Worm (Caenorhabditis elegans): ENCODE data around the gene Y51B9A.8.

The Y51B9A.8 gene

DNA sequence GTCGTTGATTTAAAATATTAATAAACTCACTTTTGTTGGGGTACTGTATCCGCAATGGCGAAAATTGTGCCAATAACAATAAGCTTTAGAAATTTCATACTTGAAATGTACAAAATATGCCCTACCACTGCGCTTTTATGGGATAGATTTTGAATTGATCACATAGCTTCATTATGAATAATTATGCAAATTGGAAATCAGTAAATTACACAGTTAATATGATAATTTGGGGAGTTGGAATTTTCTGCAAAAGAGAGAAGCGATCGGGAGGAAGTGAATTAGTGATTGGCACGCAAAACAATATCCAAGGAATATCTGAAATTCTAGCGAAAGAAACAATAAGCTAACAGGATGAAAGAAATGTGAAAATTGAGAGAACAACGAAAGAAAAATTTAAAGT is 27.4 kb downstream of the Y51B9A.8 start, which contains the start of gene M176.10:
Gene M176.10 (minus strand): TSS at position 101 of the 400 bp plus-strand sequence.
- TF ChIP-seq dao-5 (tag; optimal IDR thresholded peaks at IDR 0.05): no peak
- TF ChIP-seq him-1 (tag; optimal IDR thresholded peaks at IDR 0.05): no peak
- no peak for TF ChIP-seq W03F9.2 (tag; optimal IDR thresholded peaks at IDR 0.05)

DNA sequence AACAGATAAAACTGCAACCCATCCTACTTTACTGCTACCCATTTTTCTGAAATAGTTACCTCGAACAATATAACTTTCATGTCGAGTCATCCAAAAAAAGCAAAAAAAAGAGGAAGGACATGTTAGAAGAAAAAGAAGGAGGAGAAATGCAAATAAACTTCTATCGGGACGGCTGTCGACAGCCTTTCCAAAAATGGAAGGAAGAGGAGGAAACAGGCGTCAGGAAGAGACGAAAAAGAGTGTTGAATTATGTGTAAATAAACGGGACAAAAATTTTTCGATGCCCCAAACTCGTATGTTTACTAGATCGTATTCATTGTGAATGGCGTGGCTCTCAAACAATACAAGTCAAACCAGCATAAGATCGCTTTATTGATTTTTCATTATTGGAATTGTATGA is 29.0 kb downstream of the Y51B9A.8 start, which contains the start of gene M176.5:
Gene M176.5 (minus strand): TSS at position 101 of the 400 bp plus-strand sequence.
- TF ChIP-seq W03F9.2 (tag; optimal IDR thresholded peaks at IDR 0.05): no peak

DNA sequence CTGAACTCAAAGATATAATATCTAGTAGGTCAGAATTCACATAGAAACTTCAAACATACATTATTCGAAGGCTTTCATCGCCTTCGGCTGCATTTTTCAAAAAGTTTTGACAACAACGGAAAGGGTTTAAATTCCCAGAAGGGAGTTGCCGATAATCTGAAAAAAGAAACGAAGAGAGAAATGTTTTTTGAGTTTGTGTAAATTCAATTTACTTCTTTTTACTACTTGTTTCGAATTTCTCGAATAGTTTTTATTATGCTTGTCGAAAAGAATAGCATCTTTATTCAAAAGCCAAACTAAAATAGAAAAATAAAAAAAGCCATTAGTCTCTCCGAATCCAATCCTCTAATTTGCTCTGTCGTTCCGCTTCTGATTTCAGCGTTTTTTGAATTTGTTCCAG is 32.5 kb downstream of the Y51B9A.8 start:
- TF ChIP-seq dao-5 (tag; optimal IDR thresholded peaks at IDR 0.05): no peak
- TF ChIP-seq W03F9.2 (tag; optimal IDR thresholded peaks at IDR 0.05): no peak
- TF ChIP-seq him-1 (tag; optimal IDR thresholded peaks at IDR 0.05): no peak

DNA sequence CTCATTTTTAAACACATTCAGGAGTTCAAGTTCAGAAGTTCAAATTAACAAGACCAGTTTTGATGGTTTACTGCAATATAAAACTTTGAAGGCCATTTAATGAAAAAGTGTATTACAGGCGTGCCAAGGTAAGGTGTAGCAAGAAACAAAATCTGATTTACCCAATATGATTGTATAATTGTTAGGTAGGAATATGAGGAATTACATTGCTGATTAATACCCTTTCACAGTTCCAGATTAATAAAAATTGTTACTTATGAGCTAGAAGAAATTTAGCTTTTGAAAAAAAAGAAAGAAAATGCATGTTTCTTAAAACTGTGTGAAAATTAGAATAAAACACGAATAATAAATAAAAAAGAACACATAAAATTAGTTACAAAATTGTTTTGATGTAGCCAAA is 35.0 kb downstream of the Y51B9A.8 start, which contains the start of gene kin-15:
Gene kin-15 (minus strand): TSS at position 101 of the 400 bp plus-strand sequence.
- no peak for TF ChIP-seq him-1 (tag; optimal IDR thresholded peaks at IDR 0.05)
- TF ChIP-seq W03F9.2 (tag; optimal IDR thresholded peaks at IDR 0.05): no peak
- TF ChIP-seq dao-5 (tag; optimal IDR thresholded peaks at IDR 0.05): no peak

DNA sequence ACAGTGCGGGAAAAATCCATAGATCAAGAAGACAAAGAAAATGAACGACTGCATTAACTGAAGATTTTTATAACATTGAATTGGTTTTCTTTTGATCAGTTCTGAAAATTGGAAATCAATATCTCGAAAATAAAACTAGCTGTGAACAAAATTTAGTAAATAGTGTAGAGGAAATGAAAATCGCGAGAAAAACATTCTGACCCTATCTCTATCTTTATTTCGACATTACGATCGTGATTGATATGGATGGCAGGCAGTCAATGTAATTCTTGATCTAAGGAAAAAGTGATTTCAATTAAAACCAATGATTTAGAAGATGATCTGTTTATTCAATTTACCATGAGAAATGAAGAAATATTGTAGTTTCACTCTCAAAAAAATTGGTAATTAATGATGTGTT is 37.4 kb downstream of the Y51B9A.8 start, which contains the start of gene kin-16:
Gene kin-16 (minus strand): TSS at position 101 of the 400 bp plus-strand sequence.
- TF ChIP-seq him-1 (tag; optimal IDR thresholded peaks at IDR 0.05) (no peak), dao-5 (tag; optimal IDR thresholded peaks at IDR 0.05) (no peak), W03F9.2 (tag; optimal IDR thresholded peaks at IDR 0.05) (no peak)

DNA sequence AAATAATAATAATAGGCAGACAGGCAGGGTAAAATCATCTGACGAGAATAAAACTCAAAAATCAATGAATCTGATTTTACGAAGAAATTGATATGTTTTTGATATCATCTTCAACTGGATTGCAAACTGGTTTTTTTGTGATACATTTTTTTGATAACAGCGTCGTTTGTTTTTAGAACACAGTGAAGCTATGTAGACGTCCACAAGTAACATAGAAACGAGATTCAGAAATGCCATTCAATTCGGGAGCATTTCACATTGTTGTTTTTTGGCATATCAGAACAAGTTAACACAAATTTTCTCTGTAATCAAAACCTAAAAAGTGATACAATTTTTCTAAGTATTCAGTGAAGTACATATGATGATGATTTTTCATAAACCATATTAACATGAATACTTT is 39.6 kb downstream of the Y51B9A.8 start, which contains the start of gene chil-13:
Gene chil-13 (minus strand): TSS at position 101 of the 400 bp plus-strand sequence.
- TF ChIP-seq dao-5 (tag; optimal IDR thresholded peaks at IDR 0.05) (no peak), W03F9.2 (tag; optimal IDR thresholded peaks at IDR 0.05) (no peak), him-1 (tag; optimal IDR thresholded peaks at IDR 0.05) (no peak)

DNA sequence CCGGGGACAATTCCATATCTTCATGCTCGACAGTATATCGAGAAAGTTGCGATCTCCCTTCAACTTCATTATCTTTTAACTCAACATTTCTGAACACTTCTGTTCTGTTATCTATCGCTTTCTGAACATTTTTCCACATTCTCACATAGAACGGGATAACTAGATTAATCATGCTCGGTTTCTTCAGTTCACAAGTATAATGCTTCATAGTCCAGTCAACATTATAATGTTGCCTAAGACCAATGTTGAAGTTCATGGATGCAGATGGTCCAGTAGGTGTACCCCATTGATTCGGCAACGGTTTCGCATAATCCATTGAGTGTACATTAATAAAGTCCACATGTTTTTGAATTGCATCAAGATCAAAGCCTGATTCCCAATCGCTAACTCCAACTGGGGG is 40.2 kb downstream of the Y51B9A.8 start:
- no peak for TF ChIP-seq dao-5 (tag; optimal IDR thresholded peaks at IDR 0.05)

DNA sequence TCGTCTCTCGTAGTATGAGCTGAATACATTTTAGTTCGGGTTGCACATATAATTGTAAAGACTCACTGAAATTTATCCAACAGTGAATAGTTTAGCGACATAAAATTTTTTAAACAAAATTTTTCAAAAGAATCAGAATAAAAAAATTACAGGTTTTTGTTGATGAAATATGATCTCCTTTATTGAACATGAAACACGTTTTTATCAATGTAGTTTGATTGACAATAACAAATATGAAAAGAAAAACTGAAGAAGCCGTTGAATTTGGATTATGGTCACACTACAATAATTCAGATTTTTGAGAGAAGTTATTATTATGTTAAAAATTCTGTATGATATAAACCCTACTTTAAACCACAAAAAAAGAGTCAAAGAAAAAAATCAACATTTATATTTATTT is 41.4 kb downstream of the Y51B9A.8 start, which contains the start of gene chil-17:
Gene chil-17 (minus strand): TSS at position 101 of the 400 bp plus-strand sequence.
- TF ChIP-seq him-1 (tag; optimal IDR thresholded peaks at IDR 0.05) (no peak), dao-5 (tag; optimal IDR thresholded peaks at IDR 0.05) (no peak), W03F9.2 (tag; optimal IDR thresholded peaks at IDR 0.05) (no peak)

DNA sequence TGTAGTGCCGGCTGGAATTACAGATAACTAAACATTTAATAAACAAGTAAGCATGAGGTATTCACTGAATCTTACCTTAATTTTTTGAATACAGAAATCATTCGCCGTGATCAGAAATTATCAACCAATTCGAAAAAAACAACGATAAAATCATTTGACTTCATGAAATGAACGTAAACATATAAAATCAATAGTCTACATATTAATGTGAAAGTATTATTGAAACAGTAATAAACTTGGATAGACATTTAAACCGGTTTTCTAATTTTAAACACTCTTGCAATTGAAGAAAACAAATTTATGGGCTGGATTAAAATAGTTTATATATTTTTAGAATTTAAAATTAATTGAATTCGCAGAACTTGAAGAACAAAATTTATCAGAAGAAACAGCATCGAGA is 43.2 kb downstream of the Y51B9A.8 start, which contains the start of gene chil-16:
Gene chil-16 (minus strand): TSS at position 101 of the 400 bp plus-strand sequence.
- no peak for TF ChIP-seq dao-5 (tag; optimal IDR thresholded peaks at IDR 0.05)
- no peak for TF ChIP-seq him-1 (tag; optimal IDR thresholded peaks at IDR 0.05)
- no peak for TF ChIP-seq W03F9.2 (tag; optimal IDR thresholded peaks at IDR 0.05)

DNA sequence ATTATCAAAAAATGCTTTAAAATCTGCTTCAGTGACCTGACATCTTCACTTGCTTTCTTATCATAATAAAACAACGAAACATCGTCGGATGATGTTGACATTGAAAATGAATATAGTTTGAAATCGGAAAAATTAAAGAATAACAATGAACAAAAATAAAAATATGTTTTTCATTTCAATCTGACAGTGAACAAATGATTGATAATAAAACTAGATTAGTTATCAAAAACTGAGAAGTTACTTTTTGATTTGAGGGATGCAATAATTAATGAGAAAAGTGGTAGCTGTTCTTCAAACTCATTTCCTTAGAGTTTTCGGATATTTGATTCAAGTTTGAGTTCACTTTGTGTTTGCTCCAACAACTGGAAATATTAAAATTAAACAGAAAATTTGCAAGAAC is 44.9 kb downstream of the Y51B9A.8 start, which contains the start of gene chil-15:
Gene chil-15 (minus strand): TSS at position 101 of the 400 bp plus-strand sequence.
- no peak for TF ChIP-seq him-1 (tag; optimal IDR thresholded peaks at IDR 0.05)
- no peak for TF ChIP-seq W03F9.2 (tag; optimal IDR thresholded peaks at IDR 0.05)
- no peak for TF ChIP-seq dao-5 (tag; optimal IDR thresholded peaks at IDR 0.05)

DNA sequence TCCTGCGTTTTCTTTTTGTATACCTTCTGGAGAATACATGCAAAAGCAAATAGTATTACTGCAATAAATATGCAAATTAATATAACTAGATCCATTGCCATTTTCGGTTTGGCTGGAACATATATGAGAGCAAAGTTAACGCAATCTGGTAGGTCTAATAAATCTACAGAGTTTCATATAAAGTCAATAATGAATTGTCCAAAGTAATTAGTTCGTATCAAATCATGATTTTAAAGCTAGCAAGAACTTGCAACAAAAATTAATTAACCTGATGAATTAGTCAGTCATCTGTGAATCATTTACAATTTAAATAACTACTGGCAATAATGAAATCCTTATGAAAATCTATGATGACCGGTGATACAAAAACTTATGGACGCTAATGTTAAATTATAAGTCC is 46.7 kb downstream of the Y51B9A.8 start, which contains the start of gene R09D1.13:
Gene R09D1.13 (minus strand): TSS at position 101 of the 400 bp plus-strand sequence.
- TF ChIP-seq dao-5 (tag; optimal IDR thresholded peaks at IDR 0.05) (no peak), W03F9.2 (tag; optimal IDR thresholded peaks at IDR 0.05) (no peak), him-1 (tag; optimal IDR thresholded peaks at IDR 0.05) (no peak)

DNA sequence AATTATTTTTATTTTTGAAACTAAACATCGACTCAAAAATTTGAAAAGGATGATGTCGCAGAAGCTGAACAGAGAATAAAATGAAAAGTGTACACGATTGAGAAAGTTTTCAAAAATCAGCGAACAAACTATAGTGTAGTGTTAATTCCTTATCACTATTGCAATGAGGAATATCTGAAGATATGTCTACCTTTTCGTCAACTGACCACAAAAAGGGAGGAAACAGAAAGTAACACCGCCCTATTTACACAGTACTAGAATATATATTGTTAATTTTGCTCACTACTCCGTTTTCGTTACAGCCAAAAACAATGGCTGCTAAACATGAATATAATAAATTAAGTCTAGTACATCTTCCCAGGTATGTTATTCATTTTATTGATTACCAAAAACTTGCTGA is 49.3 kb downstream of the Y51B9A.8 start, which contains the start of gene chil-18:
Gene chil-18 (plus strand): TSS at position 301 of the 400 bp plus-strand sequence.
- TF ChIP-seq W03F9.2 (tag; optimal IDR thresholded peaks at IDR 0.05) (no peak), dao-5 (tag; optimal IDR thresholded peaks at IDR 0.05) (no peak), him-1 (tag; optimal IDR thresholded peaks at IDR 0.05) (no peak)
